Worm (Caenorhabditis elegans) whole organism, L3 larva: ENCODE results near the gene T03E6.8.

Source experiments
- elt-1 ChIP-seq: fragments of 150-350 bp; optimal IDR thresholded peaks from 2 replicates; lab custom pipeline; 2014; ENCODE audit warnings: missing biosample characterization, missing genetic modification characterization
- fkh-10 ChIP-seq: sonication (generic microtip); optimal IDR thresholded peaks from 2 replicates; lab custom pipeline; 2017; ENCODE audit warnings: missing biosample characterization, missing genetic modification reagents, missing genetic modification characterization
- fkh-2 ChIP-seq: fragments of 150-350 bp; optimal IDR thresholded peaks from 2 replicates; lab custom pipeline; 2014; ENCODE audit warnings: missing biosample characterization, missing genetic modification reagents, missing genetic modification characterization
- lin-39 ChIP-seq: fragments of 150-350 bp; optimal IDR thresholded peaks from 2 replicates; lab custom pipeline; 2018; ENCODE audit warnings: missing biosample characterization, missing genetic modification reagents, missing genetic modification characterization
- nhr-237 ChIP-seq: fragments of 150-350 bp; optimal IDR thresholded peaks from 2 replicates; lab custom pipeline; 2014; ENCODE audit warnings: missing biosample characterization, missing genetic modification characterization
- nhr-77 ChIP-seq: fragments of 150-350 bp; optimal IDR thresholded peaks from 2 replicates; lab custom pipeline; 2014; ENCODE audit warnings: missing biosample characterization, missing genetic modification characterization
- pha-4 ChIP-seq: fragments of 150-350 bp; optimal IDR thresholded peaks from 2 replicates; lab custom pipeline; 2014; ENCODE audit warnings: missing biosample characterization, missing genetic modification reagents, missing genetic modification characterization
- snpc-4 ChIP-seq: fragments of 150-350 bp; optimal IDR thresholded peaks from 2 replicates; lab custom pipeline; 2014; ENCODE audit warnings: missing biosample characterization, missing genetic modification characterization
- zag-1 ChIP-seq: fragments of 150-350 bp; optimal IDR thresholded peaks from 2 replicates; lab custom pipeline; 2014; ENCODE audit warnings: missing biosample characterization, missing genetic modification characterization

DNA sequence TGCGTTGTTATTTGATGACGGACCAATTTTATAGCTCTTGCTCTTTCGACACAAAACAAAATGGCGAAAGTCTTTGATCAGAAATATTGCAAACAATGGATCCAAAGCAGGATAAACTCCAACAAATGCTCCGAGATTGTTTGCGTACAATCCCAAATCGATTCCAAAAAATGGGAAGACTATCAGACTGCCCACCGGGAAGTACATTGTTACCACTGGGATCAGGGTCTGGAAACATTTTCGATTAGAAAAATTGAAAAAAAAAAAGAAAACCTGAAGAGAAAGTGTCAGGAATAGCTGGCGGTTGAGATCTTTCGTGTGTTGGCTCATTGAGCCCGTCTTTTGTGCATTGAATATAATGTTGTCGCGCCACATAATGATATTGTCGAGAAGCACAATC, 21.9 kb downstream of the T03E6.8 start:
- TF ChIP-seq elt-1 (no peak), pha-4 (tag; lab: Kevin White, UChicago) (no peak), fkh-10 (GFP tag; lab: Kevin White, UChicago) (no peak), zag-1 (tag; lab: Kevin White, UChicago) (no peak), nhr-77 (tag; lab: Kevin White, UChicago) (no peak), snpc-4 (tag; lab: Kevin White, UChicago) (no peak), nhr-237 (tag; lab: Kevin White, UChicago) (no peak), lin-39 (no peak), fkh-2 (tag; lab: Kevin White, UChicago) (no peak)
